Fruit fly (Drosophila melanogaster): ENCODE results near the gene CG14357.

CG14357 gene

DNA sequence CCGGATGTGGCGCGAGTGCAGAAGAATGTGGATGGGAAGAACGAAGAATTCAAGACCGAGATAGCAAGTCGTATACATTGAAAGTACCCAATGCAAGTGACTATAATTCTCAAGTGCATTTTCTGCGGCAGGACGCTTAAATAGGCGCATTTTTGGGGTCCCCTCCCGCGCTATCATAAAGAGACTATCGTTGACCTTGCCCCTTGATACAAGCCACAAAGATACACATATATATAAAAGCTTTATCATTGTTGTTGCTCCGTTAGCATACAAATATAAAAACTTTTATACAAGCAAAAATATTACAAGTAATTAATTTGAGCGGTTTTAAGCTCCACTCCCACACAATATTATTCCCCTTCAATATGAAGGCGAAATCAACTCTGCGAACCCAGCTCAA is 23.8 kb downstream of the CG14357 start:
- no peak for TF ChIP-seq psq (optimal IDR thresholded peaks at IDR 0.05)
- TF ChIP-seq ttk (optimal IDR thresholded peaks at IDR 0.05) = no peak
- no peak for TF ChIP-seq h (optimal IDR thresholded peaks at IDR 0.05)
- no peak for TF ChIP-seq Myc (optimal IDR thresholded peaks at IDR 0.05)
- TF ChIP-seq Sin3A (optimal IDR thresholded peaks at IDR 0.05) = no peak
- no peak for TF ChIP-seq insv (optimal IDR thresholded peaks at IDR 0.05)

- TF ChIP-seq psq (optimal IDR thresholded peaks at IDR 0.05) (no peak), ttk (optimal IDR thresholded peaks at IDR 0.05) (no peak), Sin3A (optimal IDR thresholded peaks at IDR 0.05) (no peak), Myc (optimal IDR thresholded peaks at IDR 0.05) (no peak), insv (optimal IDR thresholded peaks at IDR 0.05) (no peak)
These were observed 26.4 kb downstream of the CG14357 start for dm6 chr3R:14085555-14085954.

dm6 chr3R:14081526-14081925 is 30.4 kb downstream of the CG14357 start:
- TF ChIP-seq psq (optimal IDR thresholded peaks at IDR 0.05) (no peak), insv (optimal IDR thresholded peaks at IDR 0.05) (no peak), Sin3A (optimal IDR thresholded peaks at IDR 0.05) (no peak), h (optimal IDR thresholded peaks at IDR 0.05) (no peak), Myc (optimal IDR thresholded peaks at IDR 0.05) (no peak), ttk (optimal IDR thresholded peaks at IDR 0.05) (no peak)

dm6 chr3R:14077026-14077425 is 34.9 kb downstream of the CG14357 start:
- TF ChIP-seq Sin3A (optimal IDR thresholded peaks at IDR 0.05) (no peak), ttk (optimal IDR thresholded peaks at IDR 0.05) (no peak), h (optimal IDR thresholded peaks at IDR 0.05) (no peak), Myc (optimal IDR thresholded peaks at IDR 0.05) (no peak), insv (optimal IDR thresholded peaks at IDR 0.05) (no peak)

dm6 chr3R:14070664-14071063 is 41.3 kb downstream of the CG14357 start:
- TF ChIP-seq ttk (optimal IDR thresholded peaks at IDR 0.05) (no peak), Myc (optimal IDR thresholded peaks at IDR 0.05) (no peak), psq (optimal IDR thresholded peaks at IDR 0.05) (no peak), h (optimal IDR thresholded peaks at IDR 0.05) (no peak)

DNA sequence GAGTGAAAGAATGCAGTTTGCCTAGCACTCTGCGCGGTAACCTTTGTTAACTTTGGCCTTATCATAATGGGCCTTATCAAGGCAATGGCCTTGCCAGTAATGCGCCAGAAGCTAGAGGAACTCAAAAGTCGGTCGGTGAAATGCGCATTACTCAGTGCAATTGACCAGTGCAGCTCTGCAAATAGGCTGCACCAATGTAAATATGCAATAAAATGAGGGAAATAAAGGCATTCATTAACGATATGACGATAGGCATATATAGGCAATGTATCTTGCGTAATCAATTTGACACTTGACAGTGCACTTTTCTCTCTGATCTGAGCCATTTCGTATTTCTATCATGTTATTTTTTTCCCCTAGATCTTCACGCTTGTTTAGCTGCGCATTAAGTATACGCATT is 41.9 kb downstream of the CG14357 start:
- TF ChIP-seq h (optimal IDR thresholded peaks at IDR 0.05) (no peak), psq (optimal IDR thresholded peaks at IDR 0.05) (no peak), Sin3A (optimal IDR thresholded peaks at IDR 0.05) (no peak), insv (optimal IDR thresholded peaks at IDR 0.05) (no peak), Myc (optimal IDR thresholded peaks at IDR 0.05) (no peak), ttk (optimal IDR thresholded peaks at IDR 0.05) (no peak)

DNA sequence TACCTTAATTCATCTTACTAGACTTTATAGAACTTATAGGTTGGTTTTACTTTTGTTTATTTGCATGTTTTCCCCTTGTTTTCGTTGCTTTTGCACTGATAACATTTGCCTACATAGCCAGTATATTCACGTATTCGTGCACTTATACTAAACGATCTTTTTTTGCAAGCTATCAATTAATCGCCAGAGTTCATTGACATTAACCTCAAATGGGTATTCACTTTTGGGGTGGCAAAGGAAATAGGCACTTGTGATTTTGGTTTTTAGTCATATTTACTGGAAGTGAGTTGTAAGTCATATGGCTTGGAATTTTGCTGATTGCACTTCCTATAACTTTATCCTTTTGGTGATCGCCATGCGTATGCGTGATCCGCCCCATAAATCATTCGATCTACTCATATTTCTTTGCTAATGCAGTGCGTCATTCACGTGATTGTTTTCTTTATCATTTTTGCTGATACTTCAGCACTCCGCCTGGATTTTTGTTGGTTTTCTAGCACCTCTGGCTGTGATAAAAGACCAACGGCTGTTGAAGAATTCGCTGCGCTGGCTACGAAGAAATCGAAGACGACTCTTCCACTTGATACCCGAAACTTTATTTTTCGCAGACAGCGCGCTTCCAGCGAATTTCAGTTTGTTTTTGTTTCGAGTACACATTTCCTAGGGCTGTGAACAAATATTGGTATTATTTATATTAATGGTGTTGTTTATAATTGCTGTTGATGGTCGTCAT is 43.9 kb downstream of the CG14357 start:
- TF ChIP-seq Sin3A (optimal IDR thresholded peaks at IDR 0.05) = no peak
- no peak for TF ChIP-seq insv (optimal IDR thresholded peaks at IDR 0.05)
- no peak for TF ChIP-seq ttk (optimal IDR thresholded peaks at IDR 0.05)
- TF ChIP-seq h (optimal IDR thresholded peaks at IDR 0.05) = no peak

dm6 chr3R:14065241-14065640 is 46.7 kb downstream of the CG14357 start:
- TF ChIP-seq psq (optimal IDR thresholded peaks at IDR 0.05) (no peak), h (optimal IDR thresholded peaks at IDR 0.05) (no peak), Myc (optimal IDR thresholded peaks at IDR 0.05) (no peak), insv (optimal IDR thresholded peaks at IDR 0.05) (no peak), Sin3A (optimal IDR thresholded peaks at IDR 0.05) (no peak), ttk (optimal IDR thresholded peaks at IDR 0.05) (no peak)

DNA sequence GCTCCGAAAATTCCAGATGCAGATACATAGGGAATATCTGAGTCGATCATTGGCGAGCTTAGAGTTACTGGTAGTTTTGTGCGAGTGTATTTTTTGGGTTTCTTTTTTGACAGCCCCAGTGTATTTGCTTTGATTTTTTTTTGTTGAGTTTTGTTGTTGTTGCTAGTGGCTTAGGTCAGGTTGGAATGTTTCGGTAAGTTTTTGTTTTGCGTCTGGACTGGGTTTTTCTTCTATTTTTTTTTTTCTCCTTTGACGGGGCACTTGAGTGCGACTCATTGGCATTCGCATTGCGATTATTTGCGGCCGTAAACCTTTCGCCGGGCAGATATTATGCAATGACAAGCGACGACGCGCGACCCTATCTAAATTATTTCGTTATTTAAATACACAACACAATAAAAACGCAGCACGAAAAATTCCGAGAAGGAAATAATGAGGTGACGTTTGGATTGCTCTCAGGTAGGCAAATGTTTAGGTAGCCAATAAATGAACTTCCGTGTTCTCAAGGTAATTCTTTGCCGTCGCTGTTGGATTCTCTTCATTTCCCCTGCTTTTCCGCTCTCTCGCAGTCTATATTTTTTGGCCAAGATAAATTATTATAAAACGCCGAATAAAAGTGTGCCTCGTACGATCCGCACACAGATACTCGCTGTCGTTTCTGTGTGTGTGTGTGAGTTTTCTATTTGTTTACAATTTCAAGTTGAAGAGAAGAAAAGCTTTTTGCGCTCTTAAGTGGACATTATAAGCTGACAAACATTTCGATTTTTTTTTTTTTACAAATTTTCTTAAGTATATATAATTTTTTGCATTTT is 47.6 kb downstream of the CG14357 start:
- no peak for TF ChIP-seq insv (optimal IDR thresholded peaks at IDR 0.05)
- TF ChIP-seq Myc (optimal IDR thresholded peaks at IDR 0.05) = no peak
- TF ChIP-seq Sin3A (optimal IDR thresholded peaks at IDR 0.05) = no peak
- TF ChIP-seq psq (optimal IDR thresholded peaks at IDR 0.05) = no peak
- TF ChIP-seq ttk (optimal IDR thresholded peaks at IDR 0.05) = no peak
- no peak for TF ChIP-seq h (optimal IDR thresholded peaks at IDR 0.05)

DNA sequence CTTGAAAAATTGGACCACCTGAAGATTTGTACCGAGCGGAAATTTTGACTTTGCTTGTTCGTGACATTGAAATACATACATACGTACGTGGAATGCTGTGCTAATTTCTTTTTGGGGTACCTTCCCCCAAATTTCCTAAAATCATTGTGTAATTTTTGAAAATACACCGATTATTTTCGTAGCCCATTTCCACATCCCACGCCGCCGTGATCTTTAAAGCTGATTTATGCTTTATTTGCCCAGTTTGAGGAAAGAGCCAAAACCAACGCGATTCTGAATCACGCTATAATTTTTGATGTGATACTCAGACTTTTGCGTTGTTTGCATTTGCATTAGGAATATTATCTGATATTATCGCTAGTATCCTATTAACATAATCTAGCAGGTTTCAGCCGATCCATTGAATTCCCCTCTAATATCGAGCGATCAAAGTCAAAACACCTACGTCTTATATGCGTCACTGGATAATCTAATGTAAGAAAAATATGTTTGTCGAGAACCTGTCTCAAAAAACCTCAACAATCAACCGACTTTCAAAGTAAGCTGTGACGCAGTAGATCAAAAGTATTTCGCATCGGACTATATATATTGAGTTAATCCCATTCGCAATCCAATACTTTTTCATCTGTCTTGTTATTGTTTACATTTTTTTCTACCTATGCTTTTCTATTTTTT is 49.0 kb downstream of the CG14357 start:
- TF ChIP-seq ttk (optimal IDR thresholded peaks at IDR 0.05) (no peak), Sin3A (optimal IDR thresholded peaks at IDR 0.05) (no peak), Myc (optimal IDR thresholded peaks at IDR 0.05) (no peak), h (optimal IDR thresholded peaks at IDR 0.05) (no peak), psq (optimal IDR thresholded peaks at IDR 0.05) (no peak), insv (optimal IDR thresholded peaks at IDR 0.05) (no peak)

- TF ChIP-seq h (optimal IDR thresholded peaks at IDR 0.05) (no peak), ttk (optimal IDR thresholded peaks at IDR 0.05) (no peak), Sin3A (optimal IDR thresholded peaks at IDR 0.05) (no peak), insv (optimal IDR thresholded peaks at IDR 0.05) (no peak), Myc (optimal IDR thresholded peaks at IDR 0.05) (no peak), psq (optimal IDR thresholded peaks at IDR 0.05) (no peak)
These were observed 49.7 kb downstream of the CG14357 start for dm6 chr3R:14061988-14062868.
